Worm (Caenorhabditis elegans): Measurements from ENCODE around the gene dmsr-1.

ce11 chrV:11430823-11431222 is 7.7 kb upstream of the dmsr-1 start:
- TF ChIP-seq ztf-11 (tag; optimal IDR thresholded peaks at IDR 0.05) (no peak), vab-15 (tag; optimal IDR thresholded peaks at IDR 0.05) (no peak), mdl-1 (tag; optimal IDR thresholded peaks at IDR 0.05) (no peak), swsn-7 (tag; optimal IDR thresholded peaks at IDR 0.05) (no peak), ama-1 (optimal IDR thresholded peaks at IDR 0.05) (no peak), unc-62 (GFP tag; optimal IDR thresholded peaks at IDR 0.05) (no peak)

Measured in whole organism, L1 larva.